Worm (Caenorhabditis elegans) whole organism, late embryonic: Measurements from ENCODE around the gene F14H8.4.

Experiments used
- C08G9.2 ChIP-seq: sonication (generic microtip); optimal IDR thresholded peaks from 2 replicates; lab custom pipeline; 2016; ENCODE audit warnings: mild to moderate bottlenecking, missing genetic modification characterization, moderate library complexity, missing compliant biosample characterization
- C38D4.7 ChIP-seq: fragments of 200-800 bp; sonication (Bioruptor generic); optimal IDR thresholded peaks from 2 replicates; lab custom pipeline; 2018; ENCODE audit warnings: mild to moderate bottlenecking, missing genetic modification characterization, moderate library complexity, missing compliant biosample characterization
- K02D7.2 ChIP-seq: sonication (generic microtip); optimal IDR thresholded peaks from 2 replicates; lab custom pipeline; 2017; ENCODE audit warnings: mild to moderate bottlenecking, missing genetic modification characterization, missing compliant biosample characterization
- K09A11.1 ChIP-seq: sonication (generic microtip); optimal IDR thresholded peaks from 2 replicates; lab custom pipeline; 2017; ENCODE audit warnings: antibody characterized with exemption, mild to moderate bottlenecking, missing genetic modification characterization, missing compliant biosample characterization; ENCODE audit not compliant: insufficient read depth
- T23F11.4 ChIP-seq: fragments of 200-800 bp; sonication (Bioruptor generic); optimal IDR thresholded peaks from 2 replicates; lab custom pipeline; 2018; ENCODE audit warnings: mild to moderate bottlenecking, missing genetic modification characterization, missing compliant biosample characterization
- Y22D7AL.16 ChIP-seq: sonication (generic microtip); optimal IDR thresholded peaks from 2 replicates; lab custom pipeline; 2016; ENCODE audit warnings: missing genetic modification characterization, missing compliant biosample characterization
- ahr-1 ChIP-seq: sonication (generic microtip); optimal IDR thresholded peaks from 2 replicates; lab custom pipeline; 2016; ENCODE audit warnings: missing genetic modification characterization, missing compliant biosample characterization
- ama-1 ChIP-seq: fragments of 150-350 bp; optimal IDR thresholded peaks from 2 replicates; lab custom pipeline; 2014
- ceh-18 ChIP-seq: sonication (generic microtip); optimal IDR thresholded peaks from 2 replicates; lab custom pipeline; 2016; ENCODE audit warnings: missing genetic modification characterization, missing compliant biosample characterization
- ceh-19 ChIP-seq: fragments of 200-800 bp; sonication (Bioruptor generic); optimal IDR thresholded peaks from 2 replicates; lab custom pipeline; 2018; ENCODE audit warnings: mild to moderate bottlenecking, missing genetic modification characterization, missing compliant biosample characterization
- ceh-2 ChIP-seq: sonication (generic microtip); optimal IDR thresholded peaks from 2 replicates; lab custom pipeline; 2016; ENCODE audit warnings: missing genotype, missing genetic modification characterization, missing compliant biosample characterization
- ceh-22 ChIP-seq: sonication (generic microtip); optimal IDR thresholded peaks from 2 replicates; lab custom pipeline; 2017; ENCODE audit warnings: missing biosample characterization, missing genetic modification characterization
- ceh-31 ChIP-seq: sonication (generic microtip); optimal IDR thresholded peaks from 2 replicates; lab custom pipeline; 2016; ENCODE audit warnings: missing genetic modification characterization, missing compliant biosample characterization
- ceh-34 ChIP-seq: sonication (generic microtip); optimal IDR thresholded peaks from 2 replicates; lab custom pipeline; 2016; ENCODE audit warnings: mild to moderate bottlenecking, missing genetic modification characterization, missing compliant biosample characterization
- ceh-45 ChIP-seq: fragments of 200-800 bp; sonication (Bioruptor generic); IDR thresholded peaks from 2 replicates; pipeline ENCODE4 v1.3.6; 2022; ENCODE audit warnings: missing genetic modification reagents, missing genetic modification characterization, missing compliant biosample characterization
- ceh-48 ChIP-seq: sonication (generic microtip); optimal IDR thresholded peaks from 2 replicates; lab custom pipeline; 2016; ENCODE audit warnings: missing genetic modification characterization, inconsistent platforms, missing compliant biosample characterization
- ceh-6 ChIP-seq: fragments of 200-800 bp; sonication (Bioruptor generic); optimal IDR thresholded peaks from 2 replicates; lab custom pipeline; 2018; ENCODE audit warnings: mild to moderate bottlenecking, missing genetic modification characterization, missing compliant biosample characterization
- ceh-9 ChIP-seq: sonication (generic microtip); optimal IDR thresholded peaks from 2 replicates; lab custom pipeline; 2016; ENCODE audit warnings: mild to moderate bottlenecking, missing genetic modification characterization, inconsistent platforms, missing compliant biosample characterization
- che-1 ChIP-seq: sonication (generic microtip); optimal IDR thresholded peaks from 2 replicates; lab custom pipeline; 2016; ENCODE audit warnings: mild to moderate bottlenecking, missing genetic modification characterization, missing compliant biosample characterization
- dmd-4 ChIP-seq: sonication (generic microtip); optimal IDR thresholded peaks from 2 replicates; lab custom pipeline; 2016; ENCODE audit warnings: borderline replicate concordance, missing genetic modification characterization, missing compliant biosample characterization
- elt-2 ChIP-seq: sonication (generic microtip); optimal IDR thresholded peaks from 2 replicates; lab custom pipeline; 2016; ENCODE audit warnings: missing genetic modification reagents, missing genetic modification characterization, missing compliant biosample characterization
- elt-4 ChIP-seq: sonication (generic microtip); optimal IDR thresholded peaks from 2 replicates; lab custom pipeline; 2016; ENCODE audit warnings: missing genetic modification characterization, missing compliant biosample characterization
- ets-4 ChIP-seq: sonication (generic microtip); optimal IDR thresholded peaks from 2 replicates; lab custom pipeline; 2016; ENCODE audit warnings: missing genetic modification characterization, missing compliant biosample characterization
- fax-1 ChIP-seq: sonication (generic microtip); optimal IDR thresholded peaks from 2 replicates; lab custom pipeline; 2016; ENCODE audit warnings: missing genotype, missing genetic modification characterization, missing compliant biosample characterization
- fkh-6 ChIP-seq: sonication (generic microtip); optimal IDR thresholded peaks from 2 replicates; lab custom pipeline; 2016; ENCODE audit warnings: missing genetic modification characterization, missing compliant biosample characterization
- hlh-13 ChIP-seq: fragments of 200-800 bp; sonication (Bioruptor generic); optimal IDR thresholded peaks from 2 replicates; lab custom pipeline; 2018; ENCODE audit warnings: mild to moderate bottlenecking, missing genetic modification characterization, missing compliant biosample characterization
- hlh-15 ChIP-seq: sonication (generic microtip); optimal IDR thresholded peaks from 2 replicates; lab custom pipeline; 2016; ENCODE audit warnings: missing genetic modification characterization, missing compliant biosample characterization
- hlh-30 ChIP-seq: sonication (generic microtip); optimal IDR thresholded peaks from 2 replicates; lab custom pipeline; 2017; ENCODE audit warnings: antibody characterized with exemption, missing genetic modification characterization, missing compliant biosample characterization; ENCODE audit not compliant: insufficient read depth
- hlh-6 ChIP-seq: sonication (generic microtip); optimal IDR thresholded peaks from 2 replicates; lab custom pipeline; 2016; ENCODE audit warnings: missing genotype, missing genetic modification characterization, missing compliant biosample characterization
- lim-6 ChIP-seq: sonication (generic microtip); optimal IDR thresholded peaks from 2 replicates; lab custom pipeline; 2016; ENCODE audit warnings: missing genetic modification characterization, missing compliant biosample characterization
- madf-2 ChIP-seq: sonication (generic microtip); optimal IDR thresholded peaks from 2 replicates; lab custom pipeline; 2017; ENCODE audit warnings: missing genetic modification characterization, missing compliant biosample characterization
- mec-3 ChIP-seq: sonication (generic microtip); optimal IDR thresholded peaks from 2 replicates; lab custom pipeline; 2016; ENCODE audit warnings: borderline replicate concordance, missing genetic modification characterization, missing compliant biosample characterization
- nfya-1 ChIP-seq: sonication (generic microtip); optimal IDR thresholded peaks from 2 replicates; lab custom pipeline; 2017; ENCODE audit warnings: missing genetic modification characterization, mild to moderate bottlenecking, missing compliant biosample characterization, antibody characterized with exemption, moderate library complexity
- nhr-11 ChIP-seq: fragments of 150-350 bp; optimal IDR thresholded peaks from 2 replicates; lab custom pipeline; 2014; ENCODE audit warnings: missing biosample characterization, missing genetic modification characterization
- nhr-232 ChIP-seq: sonication (generic microtip); optimal IDR thresholded peaks from 2 replicates; lab custom pipeline; 2016; ENCODE audit warnings: missing genetic modification characterization, missing compliant biosample characterization
- npax-4 ChIP-seq: sonication (generic microtip); optimal IDR thresholded peaks from 2 replicates; lab custom pipeline; 2016; ENCODE audit warnings: missing genetic modification characterization, missing compliant biosample characterization
- pag-3 ChIP-seq: sonication (generic microtip); optimal IDR thresholded peaks from 2 replicates; lab custom pipeline; 2016; ENCODE audit warnings: missing compliant biosample characterization, missing genetic modification characterization, borderline replicate concordance
- pros-1 ChIP-seq: fragments of 150-350 bp; optimal IDR thresholded peaks from 2 replicates; lab custom pipeline; 2014; ENCODE audit warnings: missing biosample characterization, missing genetic modification reagents, missing genetic modification characterization
- ref-2 ChIP-seq: sonication (generic microtip); optimal IDR thresholded peaks from 2 replicates; lab custom pipeline; 2016; ENCODE audit warnings: missing genetic modification characterization, missing compliant biosample characterization
- rnt-1 ChIP-seq: sonication (generic microtip); optimal IDR thresholded peaks from 2 replicates; lab custom pipeline; 2016; ENCODE audit warnings: missing genetic modification characterization, missing compliant biosample characterization
- sdc-2 ChIP-seq: sonication (generic microtip); optimal IDR thresholded peaks from 2 replicates; lab custom pipeline; 2016; ENCODE audit warnings: missing genotype, missing genetic modification characterization, missing compliant biosample characterization
- sox-2 ChIP-seq: fragments of 200-800 bp; sonication (Bioruptor generic); IDR thresholded peaks from 2 replicates; pipeline ENCODE4 v1.3.6; 2022; ENCODE audit warnings: missing genetic modification reagents, missing genetic modification characterization, missing compliant biosample characterization
- sox-4 ChIP-seq: sonication (generic microtip); optimal IDR thresholded peaks from 2 replicates; lab custom pipeline; 2017; ENCODE audit warnings: mild to moderate bottlenecking, missing genetic modification characterization, inconsistent platforms, missing compliant biosample characterization
- unc-42 ChIP-seq: sonication (generic microtip); optimal IDR thresholded peaks from 2 replicates; lab custom pipeline; 2016; ENCODE audit warnings: missing genotype, missing genetic modification characterization, missing compliant biosample characterization
- unc-86 ChIP-seq: sonication (generic microtip); optimal IDR thresholded peaks from 2 replicates; lab custom pipeline; 2016; ENCODE audit warnings: missing genetic modification characterization, missing compliant biosample characterization

Gene F14H8.4

DNA sequence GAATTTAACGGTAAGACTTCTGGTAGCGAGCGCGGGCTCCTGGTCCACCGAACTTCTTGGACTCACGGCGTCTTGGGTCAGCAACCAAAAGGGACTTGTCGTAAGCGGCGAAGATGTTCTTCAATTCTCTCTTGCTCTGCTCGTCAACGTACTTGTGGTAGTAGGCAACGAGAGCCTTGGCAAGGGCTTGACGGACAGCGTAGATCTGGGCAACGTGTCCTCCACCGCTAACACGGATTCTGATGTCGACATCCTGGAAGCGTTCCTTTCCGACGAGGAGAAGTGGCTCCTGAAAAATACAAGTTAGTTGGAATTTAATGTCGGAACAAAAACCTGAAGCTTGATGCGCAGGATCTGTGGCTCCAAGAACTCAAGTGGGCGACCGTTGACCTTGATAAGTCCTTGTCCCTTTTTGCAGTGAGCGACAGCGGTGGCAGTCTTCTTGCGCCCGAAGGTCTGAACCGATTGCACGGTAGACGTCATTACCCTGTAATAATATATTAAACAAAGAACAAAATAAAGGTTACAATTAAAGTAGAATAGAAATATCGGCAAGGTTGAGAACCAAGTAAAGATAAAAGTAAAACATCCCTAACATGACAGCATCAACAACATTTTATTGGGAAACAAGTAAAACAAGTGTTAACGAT, 23.5 kb upstream of the F14H8.4 start, which contains the start of gene rps-16:
TSS of gene rps-16 (minus strand) at position 487 of the 650 bp plus-strand sequence.
- TF ChIP-seq lim-6 (no peak), sox-4 (tag; lab: Kevin White, UChicago) (no peak), hlh-15 (no peak), nhr-232 (tag; lab: Kevin White, UChicago) (no peak), ceh-34 (tag; lab: Kevin White, UChicago) (no peak), K09A11.1 (tag; lab: Kevin White, UChicago) (no peak), pag-3 (tag; lab: Kevin White, UChicago) (no peak), K02D7.2 (tag; lab: Kevin White, UChicago) (no peak), sox-2 (no peak), ceh-18 (tag; lab: Kevin White, UChicago) (no peak), nhr-11 (tag; lab: Kevin White, UChicago) (no peak), ceh-9 (tag; lab: Kevin White, UChicago) (no peak), fax-1 (tag; lab: Kevin White, UChicago) (no peak), C08G9.2 (no peak), C38D4.7 (GFP tag; lab: Kevin White, UChicago) (no peak), unc-42 (tag; lab: Kevin White, UChicago) (no peak), unc-86 (tag; lab: Kevin White, UChicago) (no peak), ama-1 (no peak)
- TF ChIP-seq, all 69 proteins: peak for 0

DNA sequence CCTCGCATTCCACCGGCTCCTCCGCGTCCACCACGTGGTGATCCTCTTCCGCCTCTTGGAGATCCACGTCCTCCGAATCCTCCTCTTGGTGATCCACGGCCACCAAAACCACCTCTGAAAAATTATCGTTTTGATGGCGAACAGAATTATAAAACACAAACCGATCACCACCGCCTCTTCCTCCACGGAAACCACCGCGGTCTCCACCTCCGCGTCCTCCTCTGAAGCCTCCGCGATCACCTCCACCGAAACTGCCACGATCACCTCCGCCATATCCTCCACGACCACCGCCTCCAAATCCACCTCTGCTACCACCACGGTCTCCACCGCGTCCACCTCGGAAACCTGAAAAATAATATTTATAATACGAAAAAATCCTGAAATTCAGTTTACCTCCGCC, 22.1 kb upstream of the F14H8.4 start:
- TF ChIP-seq hlh-15 (no peak), sdc-2 (tag; lab: Kevin White, UChicago) (no peak), hlh-6 (tag; lab: Kevin White, UChicago) (no peak), ceh-18 (tag; lab: Kevin White, UChicago) (no peak), sox-2 (no peak), hlh-13 (GFP tag; lab: Kevin White, UChicago) (no peak), unc-42 (tag; lab: Kevin White, UChicago) (no peak), ceh-48 (no peak), npax-4 (tag; lab: Kevin White, UChicago) (no peak), mec-3 (tag; lab: Kevin White, UChicago) (no peak), ceh-31 (tag; lab: Kevin White, UChicago) (no peak), hlh-30 (no peak), ceh-22 (tag; lab: Kevin White, UChicago) (no peak), ahr-1 (no peak)

DNA sequence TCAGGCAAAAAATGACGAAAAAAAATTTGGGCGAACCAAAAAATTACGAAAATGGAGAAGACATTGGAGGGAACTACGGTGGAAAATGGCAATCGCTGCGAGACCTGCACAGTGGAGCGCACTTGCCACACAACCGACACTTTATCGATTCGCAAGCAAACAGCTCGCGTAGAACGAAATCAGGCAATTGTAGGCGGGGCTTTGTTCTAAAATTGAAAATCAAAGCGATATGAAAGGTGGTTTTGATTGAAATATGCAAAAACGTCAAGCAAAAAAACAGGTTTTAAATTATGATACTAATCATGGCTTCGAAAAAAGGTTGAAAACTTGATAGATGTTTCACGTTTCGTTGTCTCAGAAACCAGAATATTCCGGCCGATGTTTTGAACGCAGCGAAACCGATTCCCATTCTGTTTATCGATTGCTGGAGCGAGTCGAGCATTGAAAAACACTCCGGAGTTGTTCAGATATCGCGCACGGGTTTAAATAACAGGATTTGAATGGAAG, 21.4 kb upstream of the F14H8.4 start, which contains the start of the genes fib-1 and mut-15:
TSS of gene fib-1 (minus strand) at position 40 of the 507 bp plus-strand sequence.
TSS of gene mut-15 (plus strand) at position 360 of the 507 bp plus-strand sequence.
- peak; percentile 30 for TF ChIP-seq ceh-6
- peak; percentile 3 for TF ChIP-seq pros-1
- TF ChIP-seq nfya-1 (tag; lab: Kevin White, UChicago): peak; percentile 86
- peak; percentile 96 for TF ChIP-seq ceh-34 (tag; lab: Kevin White, UChicago)
- peak; percentile 40 for TF ChIP-seq madf-2 (tag; lab: Kevin White, UChicago)
- peak; percentile 95 for TF ChIP-seq rnt-1 (tag; lab: Kevin White, UChicago)
- TF ChIP-seq nhr-232 (tag; lab: Kevin White, UChicago): no peak
- TF ChIP-seq ceh-48: peak; percentile 95
- peak; percentile 66 for TF ChIP-seq ceh-19 (GFP tag; lab: Kevin White, UChicago)
- peak; percentile 94 for TF ChIP-seq mec-3 (tag; lab: Kevin White, UChicago)
- peak; percentile 99 for TF ChIP-seq ceh-31 (tag; lab: Kevin White, UChicago)
- TF ChIP-seq unc-86 (tag; lab: Kevin White, UChicago): peak; percentile 79
- 0 out of 2 replicates have a peak, but pooled peaks have one; percentile 18 for TF ChIP-seq ceh-45 (GFP tag; lab: Robert Waterston, UW)
- TF ChIP-seq elt-4 (tag; lab: Kevin White, UChicago): no peak
- TF ChIP-seq hlh-6 (tag; lab: Kevin White, UChicago): peak; percentile 73
- TF ChIP-seq elt-2: peak; percentile 87
- TF ChIP-seq sox-4 (tag; lab: Kevin White, UChicago): peak; percentile 21
- peak; percentile 92 for TF ChIP-seq ets-4
- peak; percentile 95 for TF ChIP-seq lim-6
- peak; percentile 95 for TF ChIP-seq ceh-2 (tag; lab: Kevin White, UChicago)
- no peak for TF ChIP-seq nhr-11 (tag; lab: Kevin White, UChicago)
- TF ChIP-seq pag-3 (tag; lab: Kevin White, UChicago): peak; percentile 71
- TF ChIP-seq hlh-15: peak; percentile 77
- peak; percentile 70 for TF ChIP-seq fkh-6 (tag; lab: Kevin White, UChicago)
- TF ChIP-seq sdc-2 (tag; lab: Kevin White, UChicago): peak; percentile 65
- peak; percentile 41 for TF ChIP-seq npax-4 (tag; lab: Kevin White, UChicago)
- peak; percentile 97 for TF ChIP-seq ceh-18 (tag; lab: Kevin White, UChicago)
- TF ChIP-seq dmd-4: peak; percentile 19
- TF ChIP-seq ref-2 (tag; lab: Kevin White, UChicago): peak; percentile 97
- TF ChIP-seq che-1 (tag; lab: Kevin White, UChicago): peak; percentile 38
- peak; percentile 23 for TF ChIP-seq T23F11.4 (GFP tag; lab: Kevin White, UChicago)
- no peak for TF ChIP-seq Y22D7AL.16 (tag; lab: Kevin White, UChicago)
